Fruit fly (Drosophila melanogaster) S2 (cell line): ENCODE measurements around the gene Top2.

Experiments used
- CG8478 ChIP-seq: fragments of >200 bp; optimal IDR thresholded peaks from 2 replicates; lab custom pipeline; 2018
- CTCF ChIP-seq, 2 experiments: fragments of >200 bp; optimal IDR thresholded peaks; 2 replicates each; lab custom pipeline; 2018

- no peak for TF ChIP-seq CTCF (optimal IDR thresholded peaks at IDR 0.05; lab: Kevin White, UChicago)
- TF ChIP-seq CG8478, result no peak
Observed at dm6 chr2L:19440285-19440684, 13.0 kb downstream of the Top2 start.
